Worm (Caenorhabditis elegans): ENCODE results near the gene dss-1.

ce11 chrIII:1147863-1148262 lies 48.2 kb downstream of the dss-1 start:
- TF ChIP-seq elt-1 (tag; optimal IDR thresholded peaks at IDR 0.05; ENCODE audit: borderline replicate concordance, insufficient read depth) (no peak), zip-8 (tag; optimal IDR thresholded peaks at IDR 0.05) (no peak), nhr-237 (tag; optimal IDR thresholded peaks at IDR 0.05) (no peak), pha-4 (tag; optimal IDR thresholded peaks at IDR 0.05) (no peak), unc-62 (GFP tag; optimal IDR thresholded peaks at IDR 0.05) (no peak), lin-13 (tag; optimal IDR thresholded peaks at IDR 0.05) (no peak), nhr-28 (tag; optimal IDR thresholded peaks at IDR 0.05) (no peak), snpc-4 (tag; optimal IDR thresholded peaks at IDR 0.05) (no peak), sem-2 (GFP tag; optimal IDR thresholded peaks at IDR 0.05) (no peak), drap-1 (GFP tag; optimal IDR thresholded peaks at IDR 0.05) (no peak), mab-5 (tag; optimal IDR thresholded peaks at IDR 0.05) (no peak), lin-32 (GFP tag; optimal IDR thresholded peaks at IDR 0.05) (no peak), ztf-11 (tag; optimal IDR thresholded peaks at IDR 0.05) (no peak)

Data from whole organism, mixed stage, embryonic.